Worm (Caenorhabditis elegans): ENCODE results near the gene rfip-1.

DNA sequence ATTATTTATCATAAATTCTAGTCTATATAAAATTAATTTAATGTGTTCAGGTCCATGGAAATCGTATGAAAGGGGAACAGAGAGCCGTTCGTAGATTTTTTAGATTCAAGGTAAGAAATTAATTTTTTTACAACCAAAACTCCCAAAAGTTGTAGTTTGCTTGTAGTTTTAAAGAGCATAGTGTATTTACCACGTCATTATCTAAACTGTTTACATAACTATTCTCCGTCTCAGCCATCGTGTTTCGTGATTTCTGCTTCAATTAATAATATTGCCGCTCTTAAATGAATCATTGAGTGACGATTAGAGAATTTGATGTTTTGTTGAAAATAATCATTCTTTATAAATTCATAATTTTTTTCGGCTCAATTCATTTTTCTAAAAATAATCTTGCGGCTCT, 26.9 kb downstream of the rfip-1 start, which contains the start of gene cgt-3:
- TF ChIP-seq zag-1 (tag; optimal IDR thresholded peaks at IDR 0.05) (no peak), ceh-9 (tag; optimal IDR thresholded peaks at IDR 0.05) (no peak), R02D3.7 (tag; optimal IDR thresholded peaks at IDR 0.05) (no peak), ama-1 (optimal IDR thresholded peaks at IDR 0.05) (no peak), pha-4 (tag; optimal IDR thresholded peaks at IDR 0.05) (peak; percentile 71), nfya-1 (tag; optimal IDR thresholded peaks at IDR 0.05; ENCODE audit: insufficient read depth) (no peak), ztf-11 (tag; optimal IDR thresholded peaks at IDR 0.05) (no peak), jun-1 (tag; optimal IDR thresholded peaks at IDR 0.05) (no peak), ceh-28 (tag; optimal IDR thresholded peaks at IDR 0.05) (no peak), unc-62 (GFP tag; optimal IDR thresholded peaks at IDR 0.05) (no peak), nhr-28 (tag; optimal IDR thresholded peaks at IDR 0.05) (no peak), nhr-237 (tag; optimal IDR thresholded peaks at IDR 0.05) (no peak), snpc-4 (tag; optimal IDR thresholded peaks at IDR 0.05) (no peak)
